Fruit fly (Drosophila melanogaster) whole organism, embryonic: ENCODE data around the gene H.

Experiments
- Ada2b ChIP-seq: fragments of 200-800 bp; sonication (Bioruptor generic); IDR thresholded peaks from 2 replicates; pipeline ENCODE4 v1.3.6; 2022; ENCODE audit warnings: missing biosample characterization, missing genetic modification characterization
- BEAF-32 ChIP-seq: fragments of 200-800 bp; sonication (Bioruptor generic); optimal IDR thresholded peaks from 3 replicates; lab custom pipeline; 2017; ENCODE audit warnings: missing biosample characterization, missing genetic modification characterization, mild to moderate bottlenecking, moderate library complexity, missing genetic modification reagents
- CG10321 ChIP-seq: fragments of 200-800 bp; sonication (Bioruptor generic); IDR thresholded peaks from 2 replicates; pipeline ENCODE4 v1.3.6; 2022; ENCODE audit warnings: missing biosample characterization, missing genetic modification characterization
- CG10979 ChIP-seq: fragments of 200-800 bp; sonication (Bioruptor generic); optimal IDR thresholded peaks from 2 replicates; lab custom pipeline; 2018; ENCODE audit warnings: missing biosample characterization, mild to moderate bottlenecking, missing genetic modification characterization, moderate library complexity
- CG11093 ChIP-seq: fragments of 200-800 bp; sonication (Bioruptor generic); IDR thresholded peaks from 3 replicates; pipeline ENCODE4 v1.3.6; 2022; ENCODE audit warnings: missing biosample characterization, missing genetic modification characterization
- CG11456 ChIP-seq: fragments of 200-800 bp; sonication (Bioruptor generic); IDR thresholded peaks from 3 replicates; pipeline ENCODE4 v1.3.6; 2022; ENCODE audit warnings: missing biosample characterization, missing genetic modification characterization
- CG11504 ChIP-seq: fragments of 200-800 bp; sonication (Bioruptor generic); optimal IDR thresholded peaks from 3 replicates; lab custom pipeline; 2019; ENCODE audit warnings: missing biosample characterization, mild to moderate bottlenecking, missing genetic modification characterization, moderate library complexity
- CG11723 ChIP-seq: fragments of 200-800 bp; sonication (Bioruptor generic); optimal IDR thresholded peaks from 2 replicates; lab custom pipeline; 2017; ENCODE audit warnings: missing biosample characterization, mild to moderate bottlenecking, missing genetic modification characterization
- CG12071 ChIP-seq: fragments of 200-800 bp; sonication (Bioruptor generic); optimal IDR thresholded peaks from 3 replicates; lab custom pipeline; 2018; ENCODE audit warnings: missing biosample characterization, mild to moderate bottlenecking, missing genetic modification characterization
- CG12104 ChIP-seq: fragments of 200-800 bp; sonication (Bioruptor generic); optimal IDR thresholded peaks from 3 replicates; lab custom pipeline; 2016; ENCODE audit warnings: missing biosample characterization, missing genetic modification characterization
- CG12299 ChIP-seq: fragments of 200-800 bp; sonication (Bioruptor generic); optimal IDR thresholded peaks from 2 replicates; lab custom pipeline; 2018; ENCODE audit warnings: missing biosample characterization, mild to moderate bottlenecking, missing genetic modification characterization
- CG12942 ChIP-seq: fragments of 200-800 bp; sonication (Bioruptor generic); optimal IDR thresholded peaks from 3 replicates; lab custom pipeline; 2016; ENCODE audit warnings: missing biosample characterization, missing genetic modification characterization
- CG15601 ChIP-seq: fragments of 200-800 bp; sonication (Bioruptor generic); optimal IDR thresholded peaks from 3 replicates; lab custom pipeline; 2019; ENCODE audit warnings: missing biosample characterization, mild to moderate bottlenecking, missing genetic modification characterization, moderate library complexity
- CG1647 ChIP-seq: fragments of 200-800 bp; sonication (Bioruptor generic); optimal IDR thresholded peaks from 3 replicates; lab custom pipeline; 2016; ENCODE audit warnings: missing biosample characterization, missing genetic modification characterization
- CG32532 ChIP-seq: fragments of 200-800 bp; sonication (Bioruptor generic); IDR thresholded peaks from 2 replicates; pipeline ENCODE4 v1.3.6; 2022; ENCODE audit warnings: missing biosample characterization, missing genetic modification characterization
- CG8281 ChIP-seq: fragments of 200-800 bp; sonication (Bioruptor generic); optimal IDR thresholded peaks from 2 replicates; lab custom pipeline; 2018; ENCODE audit warnings: missing biosample characterization, mild to moderate bottlenecking, missing genetic modification characterization, moderate library complexity
- CG8359 ChIP-seq: fragments of 200-800 bp; sonication (Bioruptor generic); optimal IDR thresholded peaks from 2 replicates; lab custom pipeline; 2017; ENCODE audit warnings: missing biosample characterization, mild to moderate bottlenecking, missing genetic modification characterization, borderline replicate concordance
- CG8388 ChIP-seq: fragments of 200-800 bp; sonication (Bioruptor generic); optimal IDR thresholded peaks from 2 replicates; lab custom pipeline; 2019; ENCODE audit warnings: missing biosample characterization, mild to moderate bottlenecking, missing genetic modification characterization, moderate library complexity
- CG9215 ChIP-seq: fragments of 200-800 bp; sonication (Bioruptor generic); IDR thresholded peaks from 2 replicates; pipeline ENCODE4 v1.3.6; 2022; ENCODE audit warnings: missing biosample characterization, missing genetic modification characterization
- D ChIP-seq, 2 experiments: fragments of 200-800 bp in 1 of 2; fragments of >200 bp in 1 of 2; sonication (Bioruptor generic) in 1 of 2; optimal IDR thresholded peaks; 2 replicates in 1 of 2; 3 replicates in 1 of 2; lab custom pipeline; 2017; ENCODE audit warnings: mild to moderate bottlenecking in 1 of 2, missing biosample characterization in 1 of 2, missing genetic modification characterization in 1 of 2, missing genetic modification reagents in 1 of 2
- Dfd ChIP-seq, 2 experiments: fragments of >200 bp; optimal IDR thresholded peaks; 2 replicates each; lab custom pipeline; 2017; ENCODE audit warnings: missing biosample characterization in 2 of 2, missing genetic modification characterization in 2 of 2
- Eip74EF ChIP-seq, 2 experiments: fragments of 200-800 bp in 1 of 2; fragments of >200 bp in 1 of 2; sonication (Bioruptor generic) in 1 of 2; optimal IDR thresholded peaks; 2 replicates each; lab custom pipeline; 2017 to 2019; ENCODE audit warnings: missing biosample characterization in 2 of 2, missing genetic modification characterization in 2 of 2, mild to moderate bottlenecking in 1 of 2, moderate library complexity in 1 of 2
- Gug ChIP-seq: fragments of 200-800 bp; sonication (Bioruptor generic); IDR thresholded peaks from 4 replicates; pipeline ENCODE4 v1.3.6; 2022; ENCODE audit warnings: missing biosample characterization, missing genetic modification characterization
- HLH54F ChIP-seq: fragments of 200-800 bp; sonication (Bioruptor generic); optimal IDR thresholded peaks from 3 replicates; lab custom pipeline; 2016; ENCODE audit warnings: missing biosample characterization, missing genetic modification characterization
- Hmr ChIP-seq: fragments of 200-800 bp; sonication (Bioruptor generic); optimal IDR thresholded peaks from 3 replicates; lab custom pipeline; 2017; ENCODE audit warnings: mild to moderate bottlenecking, missing biosample characterization, missing genetic modification reagents, missing genetic modification characterization
- Myb ChIP-seq: fragments of 200-800 bp; sonication (Bioruptor generic); optimal IDR thresholded peaks from 2 replicates; lab custom pipeline; 2016; ENCODE audit warnings: missing biosample characterization, missing genetic modification characterization
- NK7.1 ChIP-seq: fragments of 200-800 bp; sonication (Bioruptor generic); optimal IDR thresholded peaks from 3 replicates; lab custom pipeline; 2016; ENCODE audit warnings: missing biosample characterization, missing genetic modification characterization
- Nf-YB ChIP-seq: fragments of 200-800 bp; sonication (Bioruptor generic); optimal IDR thresholded peaks from 3 replicates; lab custom pipeline; 2019; ENCODE audit warnings: missing biosample characterization, mild to moderate bottlenecking, missing genetic modification characterization, moderate library complexity
- Sin3A ChIP-seq: fragments of >200 bp; optimal IDR thresholded peaks from 2 replicates; lab custom pipeline; 2018
- Stat92E ChIP-seq, 3 experiments: fragments of >200 bp in 2 of 3; fragments of 200-800 bp in 1 of 3; sonication (Bioruptor generic) in 1 of 3; optimal IDR thresholded peaks; 2 replicates each; lab custom pipeline; 2017 to 2019; ENCODE audit warnings: missing biosample characterization in 3 of 3, missing genetic modification characterization in 3 of 3, mild to moderate bottlenecking in 1 of 3, moderate library complexity in 1 of 3
- Usf ChIP-seq: fragments of 200-800 bp; sonication (Bioruptor generic); optimal IDR thresholded peaks from 2 replicates; lab custom pipeline; 2017; ENCODE audit warnings: missing genotype, missing biosample characterization, missing genetic modification characterization
- amos ChIP-seq: fragments of 200-800 bp; sonication (Bioruptor generic); IDR thresholded peaks from 2 replicates; pipeline ENCODE4 v1.3.6; 2022; ENCODE audit warnings: missing biosample characterization, missing genetic modification characterization; ENCODE audit not compliant: partially characterized antibody
- ash1 ChIP-seq: fragments of 200-800 bp; sonication (Bioruptor generic); optimal IDR thresholded peaks from 2 replicates; lab custom pipeline; 2018; ENCODE audit warnings: missing biosample characterization, mild to moderate bottlenecking, missing genetic modification characterization
- br ChIP-seq: fragments of >200 bp; optimal IDR thresholded peaks from 2 replicates; lab custom pipeline; 2017
- ci ChIP-seq: fragments of 200-800 bp; sonication (Bioruptor generic); IDR thresholded peaks from 3 replicates; pipeline ENCODE4 v1.3.6; 2022; ENCODE audit warnings: missing biosample characterization, missing genetic modification characterization
- crc ChIP-seq: fragments of 200-800 bp; sonication (Bioruptor generic); optimal IDR thresholded peaks from 2 replicates; lab custom pipeline; 2016; ENCODE audit warnings: missing biosample characterization, missing genetic modification characterization
- crol ChIP-seq: fragments of 200-800 bp; sonication (Bioruptor generic); IDR thresholded peaks from 2 replicates; pipeline ENCODE4 v1.3.6; 2022; ENCODE audit warnings: missing biosample characterization, missing genetic modification characterization
- danr ChIP-seq: fragments of 200-800 bp; sonication (Bioruptor generic); IDR thresholded peaks from 2 replicates; pipeline ENCODE4 v1.3.6; 2022; ENCODE audit warnings: missing biosample characterization, missing genetic modification characterization
- dati ChIP-seq: fragments of 200-800 bp; sonication (Bioruptor generic); IDR thresholded peaks from 2 replicates; pipeline ENCODE4 v1.3.6; 2022; ENCODE audit warnings: missing biosample characterization, missing genetic modification characterization
- eve ChIP-seq, 2 experiments: fragments of >200 bp; optimal IDR thresholded peaks; 2 replicates each; lab custom pipeline; 2017; ENCODE audit warnings: missing biosample characterization in 2 of 2, missing genetic modification characterization in 2 of 2
- gem ChIP-seq: fragments of 200-800 bp; sonication (Bioruptor generic); optimal IDR thresholded peaks from 2 replicates; lab custom pipeline; 2019; ENCODE audit warnings: missing biosample characterization, mild to moderate bottlenecking, missing genetic modification characterization, moderate library complexity
- gsb-n ChIP-seq: fragments of 200-800 bp; sonication (Bioruptor generic); optimal IDR thresholded peaks from 3 replicates; lab custom pipeline; 2018; ENCODE audit warnings: missing biosample characterization, mild to moderate bottlenecking, missing genetic modification characterization
- inv ChIP-seq: fragments of 200-800 bp; sonication (Bioruptor generic); IDR thresholded peaks from 2 replicates; pipeline ENCODE4 v1.3.6; 2022; ENCODE audit warnings: missing biosample characterization, missing genetic modification characterization; ENCODE audit not compliant: partially characterized antibody
- kay ChIP-seq: fragments of 200-800 bp; sonication (Bioruptor generic); optimal IDR thresholded peaks from 2 replicates; lab custom pipeline; 2016; ENCODE audit warnings: missing biosample characterization, missing genetic modification characterization
- sd ChIP-seq: fragments of 200-800 bp; sonication (Bioruptor generic); optimal IDR thresholded peaks from 3 replicates; lab custom pipeline; 2018; ENCODE audit warnings: missing biosample characterization, mild to moderate bottlenecking, missing genetic modification characterization, moderate library complexity
- sob ChIP-seq: fragments of 200-800 bp; sonication (Bioruptor generic); IDR thresholded peaks from 2 replicates; pipeline ENCODE4 v1.3.6; 2022; ENCODE audit warnings: missing biosample characterization, missing genetic modification characterization
- ssp ChIP-seq: fragments of 200-800 bp; sonication (Bioruptor generic); IDR thresholded peaks from 2 replicates; pipeline ENCODE4 v1.3.6; 2022; ENCODE audit warnings: missing biosample characterization, missing genetic modification characterization

Gene H

DNA sequence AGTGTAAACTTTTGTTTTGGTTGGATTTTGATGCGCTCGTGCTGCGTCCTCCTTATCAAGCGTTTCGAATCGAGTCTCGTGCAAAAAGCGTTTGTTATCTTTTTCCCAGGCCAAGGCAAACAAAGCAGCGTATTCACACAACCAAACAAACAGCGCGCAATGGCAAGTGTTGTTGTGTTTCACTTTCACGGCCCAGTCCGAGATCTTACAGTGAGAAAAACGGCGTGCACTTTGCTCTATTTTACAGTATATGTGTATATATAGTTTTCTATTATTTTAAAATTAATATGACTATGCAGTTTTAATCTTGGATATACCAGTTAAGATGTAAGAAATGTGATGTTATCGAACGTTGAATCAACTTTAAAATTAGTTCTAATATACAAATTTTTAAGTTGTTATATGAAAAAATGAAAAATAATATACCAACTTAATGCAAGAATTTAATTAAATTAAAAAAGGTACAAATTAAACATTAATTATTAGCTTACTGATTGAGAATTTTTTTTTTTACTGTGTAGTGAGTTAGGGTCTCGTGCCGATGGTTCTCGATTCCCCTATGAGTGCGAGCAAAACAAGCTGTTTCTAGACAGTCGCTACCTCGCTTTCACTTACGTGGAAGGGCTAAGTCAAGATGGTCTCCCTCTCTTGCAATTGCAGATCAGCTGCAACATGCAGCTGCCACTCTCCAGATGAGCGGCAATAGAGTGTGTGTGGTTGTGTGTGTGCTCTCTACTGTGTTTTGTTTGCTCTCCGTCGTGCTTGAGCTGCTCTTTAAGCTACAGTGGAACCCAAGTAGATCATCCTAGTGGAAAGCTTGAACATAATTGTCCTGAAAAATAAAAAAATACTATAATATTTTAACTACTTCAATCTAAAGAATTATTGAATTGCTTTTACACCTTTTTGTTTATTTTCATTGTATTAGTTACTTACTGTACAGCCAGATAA, 27.3 kb upstream of the H start (continued):
- TF ChIP-seq CG12071 (GFP tag; lab: Kevin White, UChicago), result no peak
- peak; percentile 66 for TF ChIP-seq CG9215
- peak; percentile 82 for TF ChIP-seq CG12104
- TF ChIP-seq Usf (GFP tag; lab: Kevin White, UChicago), result peak; percentile 84
- TF ChIP-seq CG8388, result peak; percentile 96
- TF ChIP-seq gsb-n (tag; lab: Kevin White, UChicago), result peak; percentile 98
- TF ChIP-seq inv (GFP tag; lab: Robert Waterston, UW), result no peak
- TF ChIP-seq Sin3A (lab: Kevin White, UChicago), result no peak
- peak; percentile 25 for TF ChIP-seq CG1647 (GFP tag; lab: Kevin White, UChicago)
- no peak for TF ChIP-seq Dfd (GFP tag; optimal IDR thresholded peaks at IDR 0.05; lab: Kevin White, UChicago)
- peak; percentile 69 for TF ChIP-seq CG8359 (GFP tag; lab: Kevin White, UChicago)
- peak; percentile 93 for TF ChIP-seq CG15601 (tag; lab: Kevin White, UChicago)
- no peak for TF ChIP-seq crc (GFP tag; lab: Kevin White, UChicago)
- peak; percentile 67 for TF ChIP-seq Ada2b (GFP tag; lab: Robert Waterston, UW)
- no peak for TF ChIP-seq BEAF-32 (GFP tag; lab: Kevin White, UChicago)
- TF ChIP-seq CG10321, result no peak
- no peak for TF ChIP-seq eve (GFP tag; optimal IDR thresholded peaks at IDR 0.05; lab: Kevin White, UChicago)
- peak; percentile 58; the same call in 2 of the 4 replicates for TF ChIP-seq Gug
- TF ChIP-seq gem (tag; lab: Kevin White, UChicago), result peak; percentile 98
- peak; percentile 84 for TF ChIP-seq Hmr (GFP tag; lab: Kevin White, UChicago)
- peak; percentile 92 for TF ChIP-seq CG12299 (tag; lab: Kevin White, UChicago)
- no peak for TF ChIP-seq HLH54F (GFP tag; lab: Kevin White, UChicago)
- TF ChIP-seq Myb, result no peak
- peak; percentile 81 for TF ChIP-seq ssp (GFP tag; lab: Robert Waterston, UW)
- TF ChIP-seq NK7.1 (GFP tag; lab: Kevin White, UChicago), result no peak
- TF ChIP-seq CG11723, result peak; percentile 66
- no peak for TF ChIP-seq br (lab: Kevin White, UChicago)
- peak in 1 of 2 experiments; percentile 94 for TF ChIP-seq Eip74EF (GFP tag; optimal IDR thresholded peaks at IDR 0.05; lab: Kevin White, UChicago)

DNA sequence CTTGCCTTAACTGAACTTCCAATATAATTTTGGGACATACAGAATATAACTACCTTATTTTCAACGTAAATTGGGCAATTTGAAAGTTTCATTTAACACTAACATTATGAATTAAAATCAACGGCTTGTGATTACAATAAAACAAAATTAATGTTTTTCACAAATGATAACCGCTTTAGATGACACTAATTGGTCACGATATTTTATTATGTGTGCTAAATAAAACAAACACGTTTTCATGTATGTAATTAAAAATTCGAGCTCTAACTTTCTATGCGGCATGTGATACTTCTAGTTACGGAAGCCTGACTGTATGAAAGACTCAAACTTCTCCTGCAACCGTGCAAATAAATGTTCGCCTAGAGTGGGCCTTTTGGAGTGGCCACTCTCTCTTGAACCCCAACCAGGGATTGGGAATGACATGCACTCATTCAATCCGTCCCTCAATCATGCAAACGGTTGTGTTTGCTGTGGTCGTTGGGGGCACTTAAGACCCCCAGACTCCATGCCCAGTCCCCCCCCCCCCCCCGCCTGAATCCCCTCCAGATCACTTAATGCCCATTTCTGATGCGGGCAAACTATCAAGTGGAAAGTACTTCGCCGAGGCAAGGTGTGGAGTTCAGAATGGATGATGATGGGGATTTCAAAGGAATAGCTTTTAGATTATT, 26.5 kb upstream of the H start:
- peak; percentile 33 for TF ChIP-seq CG10979 (tag; lab: Kevin White, UChicago)
- no peak for TF ChIP-seq ash1
- TF ChIP-seq CG12942 (GFP tag; lab: Kevin White, UChicago), result no peak
- 0 out of 3 replicates have a peak, but pooled peaks have one; percentile 26 for TF ChIP-seq ci
- peak; percentile 20; the same call in 1 of the 2 replicates for TF ChIP-seq amos (GFP tag; lab: Robert Waterston, UW)
- TF ChIP-seq D (optimal IDR thresholded peaks at IDR 0.05; lab: Kevin White, UChicago), result no peak
- peak; percentile 43 for TF ChIP-seq D (GFP tag; optimal IDR thresholded peaks at IDR 0.05; lab: Kevin White, UChicago)
- TF ChIP-seq Nf-YB, result no peak
- TF ChIP-seq CG8281 (tag; lab: Kevin White, UChicago), result peak; percentile 92
- 0 out of 3 replicates have a peak, but pooled peaks have one; percentile 21 for TF ChIP-seq CG11456
- TF ChIP-seq crol (GFP tag; lab: Robert Waterston, UW), result peak; percentile 81
- TF ChIP-seq CG11093 (GFP tag; lab: Robert Waterston, UW), result no peak
- no peak for TF ChIP-seq sob
- no peak for TF ChIP-seq Stat92E (GFP tag; optimal IDR thresholded peaks at IDR 0.05; lab: Kevin White, UChicago)
- TF ChIP-seq kay (GFP tag; lab: Kevin White, UChicago), result no peak
- TF ChIP-seq danr (GFP tag; lab: Robert Waterston, UW), result no peak; the same call in 1 of the 2 replicates
- peak; percentile 12 for TF ChIP-seq CG11504 (tag; lab: Kevin White, UChicago)
- peak; percentile 18; the same call in 1 of the 2 replicates for TF ChIP-seq CG32532
- 0 out of 2 replicates have a peak, but pooled peaks have one; percentile 13 for TF ChIP-seq dati (GFP tag; lab: Robert Waterston, UW)
- no peak for TF ChIP-seq sd (tag; lab: Kevin White, UChicago)
- TF ChIP-seq, all 482 proteins: peak for 10
